Worm (Caenorhabditis elegans) whole organism, L4/young adult: ENCODE data around the gene memi-2.

Experiments
- W03F9.2 ChIP-seq: fragments of 150-350 bp; optimal IDR thresholded peaks from 2 replicates; lab custom pipeline; 2014; ENCODE audit warnings: missing biosample characterization, missing genetic modification characterization
- dao-5 ChIP-seq: sonication (generic microtip); optimal IDR thresholded peaks from 2 replicates; lab custom pipeline; 2016; ENCODE audit warnings: missing genotype, missing genetic modification characterization, moderate library complexity, missing compliant biosample characterization
- him-1 ChIP-seq: sonication (generic microtip); optimal IDR thresholded peaks from 2 replicates; lab custom pipeline; 2016; ENCODE audit warnings: missing genotype, missing genetic modification reagents, missing genetic modification characterization, missing compliant biosample characterization

The memi-2 gene

ce11 chrIV:13369120-13369842 is 31.0 kb downstream of the memi-2 start, which contains the start of gene agt-1:
Gene agt-1 (minus strand): TSS chrIV:13369412.
- TF ChIP-seq dao-5 (tag; lab: Kevin White, UChicago): no peak
- no peak for TF ChIP-seq W03F9.2 (tag; lab: Kevin White, UChicago)
- TF ChIP-seq him-1 (tag; lab: Kevin White, UChicago): no peak

- TF ChIP-seq him-1 (tag; lab: Kevin White, UChicago) (no peak), W03F9.2 (tag; lab: Kevin White, UChicago) (no peak), dao-5 (tag; lab: Kevin White, UChicago) (no peak)
Observed at ce11 chrIV:13364869-13365268, 35.4 kb downstream of the memi-2 start, which contains the start of gene srsx-25. Gene srsx-25 (plus strand): TSS chrIV:13365169.

- TF ChIP-seq dao-5 (tag; lab: Kevin White, UChicago): no peak
- no peak for TF ChIP-seq him-1 (tag; lab: Kevin White, UChicago)
- no peak for TF ChIP-seq W03F9.2 (tag; lab: Kevin White, UChicago)
Observed at ce11 chrIV:13360144-13360543, 40.2 kb downstream of the memi-2 start, which contains the start of gene Y62E10A.3. Gene Y62E10A.3 (minus strand): TSS chrIV:13360244.

ce11 chrIV:13358488-13358887 is 41.8 kb downstream of the memi-2 start, which contains the start of gene W02A2.8:
Gene W02A2.8 (minus strand): TSS chrIV:13358588.
- TF ChIP-seq dao-5 (tag; lab: Kevin White, UChicago) (no peak), W03F9.2 (tag; lab: Kevin White, UChicago) (no peak), him-1 (tag; lab: Kevin White, UChicago) (no peak)

ce11 chrIV:13356005-13356404 is 44.3 kb downstream of the memi-2 start:
- TF ChIP-seq dao-5 (tag; lab: Kevin White, UChicago) (no peak), W03F9.2 (tag; lab: Kevin White, UChicago) (no peak), him-1 (tag; lab: Kevin White, UChicago) (no peak)

ce11 chrIV:13354044-13354443 is 46.3 kb downstream of the memi-2 start:
- TF ChIP-seq him-1 (tag; lab: Kevin White, UChicago): no peak
- no peak for TF ChIP-seq W03F9.2 (tag; lab: Kevin White, UChicago)
- no peak for TF ChIP-seq dao-5 (tag; lab: Kevin White, UChicago)

- peak; percentile 27 for TF ChIP-seq W03F9.2 (tag; lab: Kevin White, UChicago)
- no peak for TF ChIP-seq dao-5 (tag; lab: Kevin White, UChicago)
Observed at ce11 chrIV:13353143-13353773, 47.0 kb downstream of the memi-2 start, which contains the start of the genes rec-8 and mex-5. Gene rec-8 (minus strand): TSS chrIV:13353193. Gene mex-5 (plus strand): TSS chrIV:13353723.
